Worm (Caenorhabditis elegans) whole organism, L2 larva: ENCODE measurements around the gene C06G4.4.

Experiments
- C34F6.9 ChIP-seq: fragments of 150-350 bp; optimal IDR thresholded peaks from 2 replicates; lab custom pipeline; 2014; ENCODE audit warnings: missing biosample characterization, missing genetic modification characterization
- F13H6.1 ChIP-seq: sonication (generic microtip); optimal IDR thresholded peaks from 2 replicates; lab custom pipeline; 2016; ENCODE audit warnings: missing genetic modification characterization, missing compliant biosample characterization
- R02D3.7 ChIP-seq: fragments of 150-350 bp; optimal IDR thresholded peaks from 2 replicates; lab custom pipeline; 2014; ENCODE audit warnings: missing biosample characterization, missing genetic modification characterization
- ZK546.5 ChIP-seq: sonication (generic microtip); optimal IDR thresholded peaks from 2 replicates; lab custom pipeline; 2017; ENCODE audit warnings: missing biosample characterization, missing genetic modification characterization
- alr-1 ChIP-seq: fragments of 150-350 bp; optimal IDR thresholded peaks from 2 replicates; lab custom pipeline; 2014; ENCODE audit warnings: missing biosample characterization, missing genetic modification characterization
- aly-2 ChIP-seq: fragments of 150-350 bp; optimal IDR thresholded peaks from 2 replicates; lab custom pipeline; 2014; ENCODE audit warnings: missing biosample characterization, missing genetic modification characterization
- ceh-16 ChIP-seq: fragments of 150-350 bp; optimal IDR thresholded peaks from 2 replicates; lab custom pipeline; 2014; ENCODE audit warnings: missing biosample characterization, missing genetic modification characterization
- crh-2 ChIP-seq: sonication (generic microtip); optimal IDR thresholded peaks from 2 replicates; lab custom pipeline; 2017; ENCODE audit warnings: missing biosample characterization, missing genetic modification characterization
- dmd-4 ChIP-seq: sonication (generic microtip); optimal IDR thresholded peaks from 2 replicates; lab custom pipeline; 2017; ENCODE audit warnings: missing biosample characterization, missing genetic modification characterization
- elt-1 ChIP-seq: fragments of 150-350 bp; optimal IDR thresholded peaks from 2 replicates; lab custom pipeline; 2014; ENCODE audit warnings: missing biosample characterization, missing genetic modification characterization
- elt-3 ChIP-seq: sonication (generic microtip); optimal IDR thresholded peaks from 2 replicates; lab custom pipeline; 2017; ENCODE audit warnings: missing biosample characterization, missing genetic modification characterization
- fos-1 ChIP-seq: fragments of 150-350 bp; optimal IDR thresholded peaks from 2 replicates; lab custom pipeline; 2014; ENCODE audit warnings: missing biosample characterization, missing genetic modification characterization
- gmeb-1 ChIP-seq: fragments of 150-350 bp; optimal IDR thresholded peaks from 2 replicates; lab custom pipeline; 2014; ENCODE audit warnings: missing biosample characterization, missing genetic modification characterization
- lin-11 ChIP-seq: fragments of 150-350 bp; sonication (generic microtip); optimal IDR thresholded peaks from 2 replicates; lab custom pipeline; 2014; ENCODE audit warnings: missing biosample characterization, missing genetic modification characterization, inconsistent platforms, mixed read lengths
- lin-39 ChIP-seq: fragments of 150-350 bp; optimal IDR thresholded peaks from 2 replicates; lab custom pipeline; 2014; ENCODE audit warnings: missing biosample characterization, missing genetic modification reagents, missing genetic modification characterization
- lsy-2 ChIP-seq, 2 experiments: fragments of 150-350 bp in 1 of 2; sonication (generic microtip) in 1 of 2; optimal IDR thresholded peaks; 2 replicates each; lab custom pipeline; 2014 to 2017; ENCODE audit warnings: missing biosample characterization in 2 of 2, missing genetic modification characterization in 2 of 2
- mab-5 ChIP-seq: fragments of 150-350 bp; optimal IDR thresholded peaks from 2 replicates; lab custom pipeline; 2014; ENCODE audit warnings: missing biosample characterization, missing genetic modification characterization
- mdl-1 ChIP-seq, 2 experiments: fragments of 150-350 bp in 1 of 2; sonication (generic microtip) in 1 of 2; optimal IDR thresholded peaks; 2 replicates each; lab custom pipeline; 2017; ENCODE audit warnings: missing biosample characterization in 2 of 2, missing genetic modification characterization in 2 of 2
- nhr-11 ChIP-seq: fragments of 150-350 bp; optimal IDR thresholded peaks from 2 replicates; lab custom pipeline; 2014; ENCODE audit warnings: missing biosample characterization, missing genetic modification characterization
- nhr-12 ChIP-seq: fragments of 150-350 bp; optimal IDR thresholded peaks from 2 replicates; lab custom pipeline; 2014; ENCODE audit warnings: missing biosample characterization, missing genetic modification characterization
- nhr-129 ChIP-seq: fragments of 150-350 bp; optimal IDR thresholded peaks from 2 replicates; lab custom pipeline; 2014; ENCODE audit warnings: missing biosample characterization, missing genetic modification characterization
- nhr-21 ChIP-seq: fragments of 150-350 bp; optimal IDR thresholded peaks from 2 replicates; lab custom pipeline; 2014; ENCODE audit warnings: missing biosample characterization, missing genetic modification characterization
- nhr-237 ChIP-seq: fragments of 150-350 bp; optimal IDR thresholded peaks from 2 replicates; lab custom pipeline; 2014; ENCODE audit warnings: missing biosample characterization, missing genetic modification characterization
- nhr-25 ChIP-seq: fragments of 150-350 bp; sonication (generic microtip); optimal IDR thresholded peaks from 3 replicates; lab custom pipeline; 2014; ENCODE audit warnings: missing biosample characterization, missing genetic modification characterization
- nhr-6 ChIP-seq: fragments of 150-350 bp; optimal IDR thresholded peaks from 2 replicates; lab custom pipeline; 2014; ENCODE audit warnings: missing biosample characterization, missing genetic modification characterization
- peb-1 ChIP-seq: fragments of 150-350 bp; optimal IDR thresholded peaks from 2 replicates; lab custom pipeline; 2014; ENCODE audit warnings: missing biosample characterization, missing genetic modification characterization
- sma-3 ChIP-seq: sonication (generic microtip); optimal IDR thresholded peaks from 2 replicates; lab custom pipeline; 2016; ENCODE audit warnings: missing genetic modification reagents, missing genetic modification characterization, missing compliant biosample characterization
- sma-9 ChIP-seq, 2 experiments: fragments of 150-350 bp in 1 of 2; sonication (generic microtip) in 1 of 2; optimal IDR thresholded peaks; 2 replicates each; lab custom pipeline; 2014 to 2016; ENCODE audit warnings: missing genetic modification characterization in 2 of 2, mild to moderate bottlenecking in 1 of 2, missing biosample characterization in 1 of 2, missing compliant biosample characterization in 1 of 2, missing genetic modification reagents in 1 of 2, moderate library complexity in 1 of 2
- snpc-4 ChIP-seq: fragments of 150-350 bp; optimal IDR thresholded peaks from 2 replicates; lab custom pipeline; 2014; ENCODE audit warnings: missing biosample characterization, missing genetic modification characterization
- unc-39 ChIP-seq: fragments of 150-350 bp; optimal IDR thresholded peaks from 2 replicates; lab custom pipeline; 2014; ENCODE audit warnings: missing biosample characterization, missing genetic modification characterization
- unc-55 ChIP-seq: fragments of 150-350 bp; sonication (generic microtip); optimal IDR thresholded peaks from 3 replicates; lab custom pipeline; 2014; ENCODE audit warnings: missing biosample characterization, missing genetic modification reagents, missing genetic modification characterization
- unc-62 ChIP-seq: fragments of 150-350 bp; optimal IDR thresholded peaks from 2 replicates; lab custom pipeline; 2014; ENCODE audit warnings: missing biosample characterization, missing genetic modification reagents, missing genetic modification characterization
- zag-1 ChIP-seq: fragments of 150-350 bp; optimal IDR thresholded peaks from 2 replicates; lab custom pipeline; 2014; ENCODE audit warnings: missing biosample characterization, missing genetic modification characterization
- ztf-1 ChIP-seq: fragments of 200-800 bp; sonication (Bioruptor generic); conservative IDR thresholded peaks from 2 replicates; pipeline ENCODE4 v1.3.6; 2022; ENCODE audit warnings: missing genetic modification characterization, missing compliant biosample characterization
- ztf-11 ChIP-seq: sonication (generic microtip); optimal IDR thresholded peaks from 2 replicates; lab custom pipeline; 2017; ENCODE audit warnings: missing biosample characterization, missing genetic modification characterization
- ztf-4 ChIP-seq: fragments of 150-350 bp; optimal IDR thresholded peaks from 2 replicates; lab custom pipeline; 2014; ENCODE audit warnings: missing biosample characterization, missing genetic modification characterization

C06G4.4 gene

DNA sequence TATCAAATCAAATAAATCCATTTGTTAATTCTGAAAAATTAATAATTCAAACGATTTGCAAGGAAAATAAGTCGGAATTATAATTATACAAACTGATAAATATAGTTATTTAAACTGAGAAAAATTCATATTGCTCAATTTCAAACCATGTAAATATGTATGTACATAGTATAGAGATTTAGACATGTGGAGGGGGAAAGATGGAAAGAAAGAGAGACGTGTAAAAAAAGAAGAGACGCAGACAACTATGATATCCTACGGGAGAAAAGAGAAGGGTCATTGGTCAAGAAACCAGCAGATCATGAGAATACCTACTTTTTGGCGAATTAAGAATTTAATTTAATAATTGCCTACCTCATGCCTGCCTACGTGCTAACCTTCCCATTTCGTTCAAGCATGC lies 19.5 kb downstream of the C06G4.4 start, which contains the start of gene C29E4.11:
TSS of gene C29E4.11 (minus strand) at position 30 of the 400 bp plus-strand sequence.
- TF ChIP-seq unc-62 (GFP tag; lab: Kevin White, UChicago) (no peak), C34F6.9 (tag; lab: Kevin White, UChicago) (peak; percentile 74), unc-55 (peak; percentile 40), crh-2 (tag; lab: Kevin White, UChicago) (no peak), lsy-2 (tag; optimal IDR thresholded peaks at IDR 0.05; lab: Kevin White, UChicago) (peak in 1 of 2 experiments; percentile 40), ceh-16 (no peak), ztf-1 (GFP tag; lab: Robert Waterston, UW) (no peak), snpc-4 (tag; lab: Kevin White, UChicago) (no peak)

DNA sequence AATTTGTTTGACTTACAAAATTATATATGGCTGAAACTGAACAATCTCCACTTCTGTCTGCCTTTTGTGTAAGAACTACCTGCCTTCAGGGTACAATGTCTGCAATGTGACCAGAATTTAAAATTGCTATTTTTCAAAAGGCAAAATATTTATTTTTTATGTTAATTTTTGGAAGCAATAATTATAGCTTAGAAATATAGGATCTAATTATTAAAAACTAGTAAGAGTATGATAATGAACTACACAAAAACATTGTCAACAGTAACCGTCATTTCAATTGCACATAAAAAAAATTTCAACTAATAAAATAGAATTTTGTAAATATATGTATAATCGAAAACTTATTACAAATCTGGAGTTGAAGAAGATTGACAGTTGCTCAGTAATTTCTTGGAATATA lies 20.6 kb downstream of the C06G4.4 start, which contains the start of gene C29E4.9:
TSS of gene C29E4.9 (minus strand) at position 101 of the 400 bp plus-strand sequence.
- TF ChIP-seq elt-1 (tag; lab: Kevin White, UChicago) (no peak), nhr-6 (tag; lab: Kevin White, UChicago) (no peak), nhr-11 (no peak), mab-5 (no peak), ztf-11 (no peak), nhr-129 (tag; lab: Kevin White, UChicago) (no peak), alr-1 (tag; lab: Kevin White, UChicago) (no peak)
- TF ChIP-seq, all 48 proteins: peak for 0

DNA sequence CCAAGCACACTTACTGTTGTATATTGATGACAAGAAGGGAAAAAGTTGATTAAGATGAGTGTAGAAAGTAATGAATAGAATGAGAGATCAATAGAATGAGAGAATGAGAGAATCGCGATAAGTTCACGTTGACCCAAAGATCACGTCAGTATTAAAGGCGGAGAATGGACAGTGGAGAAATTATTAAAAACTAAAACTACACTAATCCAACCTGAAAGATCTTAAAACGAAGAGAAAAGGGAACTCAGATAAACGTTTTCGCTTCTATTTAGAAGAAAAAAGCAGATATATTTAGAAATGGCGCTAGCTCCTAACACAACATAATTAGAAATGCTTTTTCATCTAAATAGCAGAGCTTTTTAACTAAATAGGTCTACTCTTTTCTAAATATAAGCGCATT lies 24.4 kb downstream of the C06G4.4 start, which contains the start of gene let-754:
TSS of gene let-754 (minus strand) at position 101 of the 400 bp plus-strand sequence.
- TF ChIP-seq R02D3.7 (no peak), nhr-12 (tag; lab: Kevin White, UChicago) (no peak), ceh-16 (no peak), snpc-4 (tag; lab: Kevin White, UChicago) (no peak)

DNA sequence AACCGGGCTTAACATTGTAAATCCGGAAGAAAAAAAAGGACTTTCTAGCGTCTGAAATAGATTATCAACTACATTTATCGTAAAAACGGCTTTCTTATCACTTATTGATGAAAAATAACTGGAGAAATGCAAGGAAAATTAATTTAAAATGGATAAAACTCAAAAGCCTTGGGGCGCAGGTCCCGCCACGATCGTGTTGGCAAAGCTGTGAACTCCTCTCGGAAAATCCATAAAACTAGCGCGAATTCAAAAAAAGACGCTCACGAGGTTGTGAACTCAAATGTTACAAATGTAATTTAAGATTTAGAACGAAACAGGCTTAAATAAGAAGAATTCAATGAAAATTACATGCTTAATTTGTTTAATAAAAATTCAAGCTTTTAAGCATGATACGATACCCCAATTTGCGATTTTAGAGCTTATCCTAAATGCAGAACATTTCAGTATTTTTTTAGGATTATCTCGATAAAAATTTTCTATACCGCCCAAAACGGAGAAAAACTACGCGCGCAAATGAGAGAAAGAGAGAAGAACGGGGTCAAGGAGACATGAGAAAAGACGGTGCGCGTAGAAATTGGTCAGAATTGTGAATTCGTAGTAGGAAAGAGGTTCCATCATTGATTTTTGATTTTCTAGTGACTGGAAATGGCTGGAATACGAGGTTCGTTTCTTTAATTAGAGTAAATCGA lies 25.4 kb downstream of the C06G4.4 start, which contains the start of gene C29E4.15:
TSS of gene C29E4.15 (plus strand) at position 547 of the 689 bp plus-strand sequence.
- TF ChIP-seq lin-11 (tag; lab: Kevin White, UChicago) (no peak), mdl-1 (tag; optimal IDR thresholded peaks at IDR 0.05; lab: Kevin White, UChicago) (no peak), unc-39 (tag; lab: Kevin White, UChicago) (no peak), lin-39 (no peak), snpc-4 (tag; lab: Kevin White, UChicago) (no peak), nhr-25 (tag; lab: Kevin White, UChicago) (no peak), nhr-129 (tag; lab: Kevin White, UChicago) (peak; percentile 6), nhr-6 (tag; lab: Kevin White, UChicago) (no peak), crh-2 (tag; lab: Kevin White, UChicago) (peak; percentile 87), nhr-237 (tag; lab: Kevin White, UChicago) (no peak), mab-5 (no peak), aly-2 (tag; lab: Kevin White, UChicago) (no peak), nhr-21 (no peak), F13H6.1 (tag; lab: Kevin White, UChicago) (peak; percentile 15), sma-9 (GFP tag; optimal IDR thresholded peaks at IDR 0.05; lab: Kevin White, UChicago) (no peak), sma-9 (tag; optimal IDR thresholded peaks at IDR 0.05; lab: Kevin White, UChicago) (no peak), sma-3 (GFP tag; lab: Kevin White, UChicago) (no peak), gmeb-1 (tag; lab: Kevin White, UChicago) (peak; percentile 60), lsy-2 (tag; optimal IDR thresholded peaks at IDR 0.05; lab: Kevin White, UChicago) (peak; percentile 27 to 80), C34F6.9 (tag; lab: Kevin White, UChicago) (peak; percentile 63), unc-55 (peak; percentile 83), fos-1 (tag; lab: Kevin White, UChicago) (no peak), zag-1 (tag; lab: Kevin White, UChicago) (no peak), nhr-12 (tag; lab: Kevin White, UChicago) (no peak), ZK546.5 (tag; lab: Kevin White, UChicago) (no peak), peb-1 (tag; lab: Kevin White, UChicago) (no peak), dmd-4 (no peak), ztf-4 (tag; lab: Kevin White, UChicago) (no peak), nhr-11 (no peak), elt-3 (tag; lab: Kevin White, UChicago) (no peak), unc-62 (GFP tag; lab: Kevin White, UChicago) (no peak)
